Worm (Caenorhabditis elegans) whole organism, young adult: ENCODE data around the gene C35A5.6.

Experiments used
- D2030.7 ChIP-seq: fragments of 200-800 bp; sonication (Bioruptor generic); IDR thresholded peaks from 2 replicates; pipeline ENCODE4 v1.3.6; 2022; ENCODE audit warnings: missing genetic modification reagents, missing genetic modification characterization, missing compliant biosample characterization
- T26A5.8 ChIP-seq: sonication (generic microtip); optimal IDR thresholded peaks from 2 replicates; lab custom pipeline; 2016; ENCODE audit warnings: missing genetic modification characterization, missing compliant biosample characterization
- ceh-40 ChIP-seq: fragments of 200-800 bp; sonication (Bioruptor generic); IDR thresholded peaks from 2 replicates; pipeline ENCODE4 v1.3.6; 2022; ENCODE audit warnings: missing genetic modification characterization, missing compliant biosample characterization
- dpl-1 ChIP-seq: fragments of 150-350 bp; optimal IDR thresholded peaks from 2 replicates; lab custom pipeline; 2014; ENCODE audit warnings: missing biosample characterization, missing genetic modification reagents, missing genetic modification characterization
- ets-4 ChIP-seq: fragments of 200-800 bp; sonication (Bioruptor generic); optimal IDR thresholded peaks from 2 replicates; lab custom pipeline; 2018; ENCODE audit warnings: mild to moderate bottlenecking, missing genetic modification characterization, missing compliant biosample characterization
- hlh-12 ChIP-seq: sonication (generic microtip); optimal IDR thresholded peaks from 2 replicates; lab custom pipeline; 2016; ENCODE audit warnings: missing genetic modification characterization, missing compliant biosample characterization
- let-607 ChIP-seq, 2 experiments: fragments of 200-800 bp in 1 of 2; sonication (Bioruptor generic) in 1 of 2; sonication (generic microtip) in 1 of 2; optimal IDR thresholded peaks; 2 replicates each; lab custom pipeline; 2016 to 2018; ENCODE audit warnings: mild to moderate bottlenecking in 2 of 2, missing compliant biosample characterization in 2 of 2, missing genetic modification characterization in 2 of 2, moderate library complexity in 2 of 2, missing genotype in 1 of 2
- nhr-90 ChIP-seq: sonication (generic microtip); optimal IDR thresholded peaks from 2 replicates; lab custom pipeline; 2016; ENCODE audit warnings: missing genotype, mild to moderate bottlenecking, missing genetic modification characterization, missing compliant biosample characterization
- tlf-1 ChIP-seq: fragments of 200-800 bp; sonication (Bioruptor generic); optimal IDR thresholded peaks from 2 replicates; lab custom pipeline; 2018; ENCODE audit warnings: mild to moderate bottlenecking, missing genetic modification characterization, missing compliant biosample characterization
- zim-3 ChIP-seq: sonication (generic microtip); optimal IDR thresholded peaks from 2 replicates; lab custom pipeline; 2017; ENCODE audit warnings: mild to moderate bottlenecking, missing genetic modification characterization, moderate library complexity, missing compliant biosample characterization

DNA sequence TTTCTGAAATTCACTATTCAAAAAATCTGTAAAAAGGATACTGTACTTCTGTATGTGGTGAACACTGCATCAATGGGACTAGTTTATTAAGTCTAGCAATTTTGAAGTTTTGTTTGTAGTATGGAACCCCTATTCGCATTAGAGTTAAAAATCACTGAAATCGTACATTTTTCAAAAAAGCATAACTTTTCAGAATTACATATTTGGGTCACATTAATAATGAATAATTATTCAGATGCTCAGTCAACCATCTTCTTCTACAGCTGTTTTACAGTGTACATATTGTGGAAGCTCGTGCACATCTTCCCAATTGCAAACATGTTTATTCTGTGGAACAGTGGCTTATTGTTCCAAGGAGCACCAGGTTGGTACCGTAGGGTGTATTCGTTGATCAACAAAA lies 40.2 kb upstream of the C35A5.6 start:
- no peak for TF ChIP-seq T26A5.8
- no peak for TF ChIP-seq ceh-40
- TF ChIP-seq tlf-1 = no peak
- TF ChIP-seq let-607 (tag; optimal IDR thresholded peaks at IDR 0.05; lab: Kevin White, UChicago) = no peak
- no peak for TF ChIP-seq hlh-12 (tag; lab: Kevin White, UChicago)
- no peak for TF ChIP-seq D2030.7
- TF ChIP-seq zim-3 (tag; lab: Kevin White, UChicago) = no peak
- TF ChIP-seq ets-4 = no peak
- TF ChIP-seq nhr-90 (tag; lab: Kevin White, UChicago) = no peak
- TF ChIP-seq dpl-1 = no peak
